Fruit fly (Drosophila melanogaster) whole organism, embryonic: ENCODE results near the gene CG12992.

ENCODE experiments used
- Antp ChIP-seq: fragments of 200-800 bp; sonication (Bioruptor generic); optimal IDR thresholded peaks from 3 replicates; lab custom pipeline; 2016; ENCODE audit warnings: missing biosample characterization, missing genetic modification characterization
- B-H1 ChIP-seq: fragments of 200-800 bp; sonication (Bioruptor generic); IDR thresholded peaks from 3 replicates; pipeline ENCODE4 v1.3.6; 2022; ENCODE audit warnings: missing biosample characterization, missing genetic modification characterization
- Bdp1 ChIP-seq: fragments of 200-800 bp; sonication (Bioruptor generic); optimal IDR thresholded peaks from 3 replicates; lab custom pipeline; 2016; ENCODE audit warnings: missing biosample characterization, missing genetic modification characterization
- CG12659 ChIP-seq: fragments of 200-800 bp; sonication (Bioruptor generic); optimal IDR thresholded peaks from 3 replicates; lab custom pipeline; 2017; ENCODE audit warnings: mild to moderate bottlenecking, missing biosample characterization, missing genetic modification reagents, missing genetic modification characterization
- CG14667 ChIP-seq: fragments of 200-800 bp; sonication (Bioruptor generic); IDR thresholded peaks from 2 replicates; pipeline ENCODE4 v1.3.6; 2022; ENCODE audit warnings: missing biosample characterization, missing genetic modification characterization
- CG15601 ChIP-seq: fragments of 200-800 bp; sonication (Bioruptor generic); optimal IDR thresholded peaks from 3 replicates; lab custom pipeline; 2019; ENCODE audit warnings: missing biosample characterization, mild to moderate bottlenecking, missing genetic modification characterization, moderate library complexity
- CG17359 ChIP-seq: fragments of 200-800 bp; sonication (Bioruptor generic); optimal IDR thresholded peaks from 3 replicates; lab custom pipeline; 2018; ENCODE audit warnings: missing biosample characterization, mild to moderate bottlenecking, missing genetic modification characterization, moderate library complexity
- CG17612 ChIP-seq: fragments of 200-800 bp; sonication (Bioruptor generic); IDR thresholded peaks from 2 replicates; pipeline ENCODE4 v1.3.6; 2022; ENCODE audit warnings: missing biosample characterization, missing genetic modification characterization
- CG1792 ChIP-seq: fragments of 200-800 bp; sonication (Bioruptor generic); optimal IDR thresholded peaks from 2 replicates; lab custom pipeline; 2016; ENCODE audit warnings: missing biosample characterization, missing genetic modification characterization
- CG18764 ChIP-seq: fragments of 200-800 bp; sonication (Bioruptor generic); optimal IDR thresholded peaks from 3 replicates; lab custom pipeline; 2016; ENCODE audit warnings: missing biosample characterization, missing genetic modification characterization
- CG2116 ChIP-seq: fragments of 200-800 bp; sonication (Bioruptor generic); optimal IDR thresholded peaks from 3 replicates; lab custom pipeline; 2018; ENCODE audit warnings: missing biosample characterization, mild to moderate bottlenecking, missing genetic modification characterization
- CG30020 ChIP-seq: fragments of 200-800 bp; optimal IDR thresholded peaks from 2 replicates; lab custom pipeline; 2019; ENCODE audit warnings: missing biosample characterization, mild to moderate bottlenecking, missing genetic modification characterization, moderate library complexity
- CG31224 ChIP-seq: fragments of 200-800 bp; sonication (Bioruptor generic); IDR thresholded peaks from 2 replicates; pipeline ENCODE4 v1.3.6; 2022; ENCODE audit warnings: missing biosample characterization, missing genetic modification characterization
- CG33213 ChIP-seq: fragments of 200-800 bp; sonication (Bioruptor generic); optimal IDR thresholded peaks from 3 replicates; lab custom pipeline; 2016; ENCODE audit warnings: missing biosample characterization, missing genetic modification characterization
- CG4328 ChIP-seq: fragments of 200-800 bp; sonication (Bioruptor generic); optimal IDR thresholded peaks from 3 replicates; lab custom pipeline; 2017; ENCODE audit warnings: missing biosample characterization, missing genetic modification reagents, missing genetic modification characterization
- CG4424 ChIP-seq: fragments of 200-800 bp; sonication (Bioruptor generic); optimal IDR thresholded peaks from 3 replicates; lab custom pipeline; 2016; ENCODE audit warnings: missing biosample characterization, missing genetic modification characterization
- CTCF ChIP-seq: fragments of 200-800 bp; sonication (Bioruptor generic); optimal IDR thresholded peaks from 2 replicates; lab custom pipeline; 2017; ENCODE audit warnings: missing biosample characterization, mild to moderate bottlenecking, missing genetic modification characterization, moderate library complexity
- D19A ChIP-seq: fragments of 200-800 bp; optimal IDR thresholded peaks from 3 replicates; lab custom pipeline; 2019; ENCODE audit warnings: missing biosample characterization, mild to moderate bottlenecking, missing genetic modification characterization, moderate library complexity
- Dip3 ChIP-seq: fragments of 200-800 bp; sonication (Bioruptor generic); optimal IDR thresholded peaks from 3 replicates; lab custom pipeline; 2016; ENCODE audit warnings: missing biosample characterization, missing genetic modification characterization
- Ets65A ChIP-seq: fragments of 200-800 bp; sonication (Bioruptor generic); peaks from one replicate; lab custom pipeline; 2016; ENCODE audit warnings: missing biosample characterization, missing genetic modification characterization
- Ets97D ChIP-seq: fragments of 200-800 bp; sonication (Bioruptor generic); optimal IDR thresholded peaks from 3 replicates; lab custom pipeline; 2016; ENCODE audit warnings: missing biosample characterization, missing genetic modification characterization
- HLH4C ChIP-seq: fragments of 200-800 bp; sonication (Bioruptor generic); IDR thresholded peaks from 3 replicates; pipeline ENCODE4 v1.3.6; 2022; ENCODE audit warnings: missing biosample characterization, missing genetic modification characterization; ENCODE audit not compliant: partially characterized antibody
- HmgD ChIP-seq: fragments of 200-800 bp; sonication (Bioruptor generic); optimal IDR thresholded peaks from 3 replicates; lab custom pipeline; 2016; ENCODE audit warnings: missing biosample characterization, missing genetic modification characterization
- Hsf ChIP-seq: fragments of 200-800 bp; sonication (Bioruptor generic); optimal IDR thresholded peaks from 3 replicates; lab custom pipeline; 2016; ENCODE audit warnings: missing biosample characterization, missing genetic modification characterization
- Nf-YA ChIP-seq: fragments of 200-800 bp; sonication (Bioruptor generic); IDR thresholded peaks from 2 replicates; pipeline ENCODE4 v1.3.6; 2022; ENCODE audit warnings: missing biosample characterization, missing genetic modification characterization
- Oaz ChIP-seq: fragments of 200-800 bp; sonication (Bioruptor generic); IDR thresholded peaks from 2 replicates; pipeline ENCODE4 v1.3.6; 2022; ENCODE audit warnings: missing biosample characterization, missing genetic modification characterization
- Opbp ChIP-seq: fragments of 200-800 bp; sonication (Bioruptor generic); IDR thresholded peaks from 3 replicates; pipeline ENCODE4 v1.3.6; 2022; ENCODE audit warnings: missing biosample characterization, missing genetic modification characterization; ENCODE audit not compliant: partially characterized antibody
- Pdp1 ChIP-seq, 2 experiments: fragments of 200-800 bp; sonication (Bioruptor generic); optimal IDR thresholded peaks; 3 replicates each; lab custom pipeline; 2016; ENCODE audit warnings: missing biosample characterization in 2 of 2, missing genetic modification characterization in 2 of 2, mild to moderate bottlenecking in 1 of 2, moderate library complexity in 1 of 2
- Rx ChIP-seq: fragments of 200-800 bp; sonication (Bioruptor generic); IDR thresholded peaks from 2 replicates; pipeline ENCODE4 v1.3.6; 2022; ENCODE audit warnings: missing biosample characterization, missing genetic modification characterization
- Stat92E ChIP-seq, 3 experiments: fragments of >200 bp in 2 of 3; fragments of 200-800 bp in 1 of 3; sonication (Bioruptor generic) in 1 of 3; optimal IDR thresholded peaks; 2 replicates each; lab custom pipeline; 2017 to 2019; ENCODE audit warnings: missing biosample characterization in 3 of 3, missing genetic modification characterization in 3 of 3, mild to moderate bottlenecking in 1 of 3, moderate library complexity in 1 of 3
- YL-1 ChIP-seq: fragments of 200-800 bp; sonication (Bioruptor generic); optimal IDR thresholded peaks from 3 replicates; lab custom pipeline; 2017; ENCODE audit warnings: missing biosample characterization, mild to moderate bottlenecking, missing genetic modification characterization
- al ChIP-seq: fragments of 200-800 bp; sonication (Bioruptor generic); IDR thresholded peaks from 2 replicates; pipeline ENCODE4 v1.3.6; 2022; ENCODE audit warnings: missing biosample characterization, missing genetic modification characterization
- aop ChIP-seq: fragments of 200-800 bp; sonication (Bioruptor generic); IDR thresholded peaks from 2 replicates; pipeline ENCODE4 v1.3.6; 2022; ENCODE audit warnings: missing biosample characterization, missing genetic modification characterization
- da ChIP-seq: fragments of 200-800 bp; sonication (Bioruptor generic); optimal IDR thresholded peaks from 2 replicates; lab custom pipeline; 2016; ENCODE audit warnings: missing biosample characterization, missing genetic modification characterization
- dpn ChIP-seq, 2 experiments: fragments of 200-800 bp; sonication (Bioruptor generic); optimal IDR thresholded peaks; 3 replicates each; lab custom pipeline; 2016; ENCODE audit warnings: missing biosample characterization in 2 of 2, missing genetic modification characterization in 2 of 2
- gem ChIP-seq: fragments of 200-800 bp; sonication (Bioruptor generic); optimal IDR thresholded peaks from 2 replicates; lab custom pipeline; 2019; ENCODE audit warnings: missing biosample characterization, mild to moderate bottlenecking, missing genetic modification characterization, moderate library complexity
- grn ChIP-seq: fragments of 200-800 bp; sonication (Bioruptor generic); optimal IDR thresholded peaks from 3 replicates; lab custom pipeline; 2017; ENCODE audit warnings: missing biosample characterization, missing genetic modification characterization
- gsb-n ChIP-seq: fragments of 200-800 bp; sonication (Bioruptor generic); optimal IDR thresholded peaks from 3 replicates; lab custom pipeline; 2018; ENCODE audit warnings: missing biosample characterization, mild to moderate bottlenecking, missing genetic modification characterization
- hb ChIP-seq: fragments of 200-800 bp; sonication (Bioruptor generic); IDR thresholded peaks from 3 replicates; pipeline ENCODE4 v1.3.6; 2022; ENCODE audit warnings: missing biosample characterization, missing genetic modification characterization; ENCODE audit not compliant: partially characterized antibody
- kah ChIP-seq: fragments of 200-800 bp; sonication (Bioruptor generic); optimal IDR thresholded peaks from 2 replicates; lab custom pipeline; 2018; ENCODE audit warnings: missing biosample characterization, mild to moderate bottlenecking, missing genetic modification characterization
- ken ChIP-seq: fragments of 200-800 bp; sonication (Bioruptor generic); IDR thresholded peaks from 3 replicates; pipeline ENCODE4 v1.3.6; 2022; ENCODE audit warnings: missing biosample characterization, missing genetic modification characterization
- knrl ChIP-seq: fragments of 200-800 bp; sonication (Bioruptor generic); IDR thresholded peaks from 3 replicates; pipeline ENCODE4 v1.3.6; 2022; ENCODE audit warnings: missing biosample characterization, missing genetic modification characterization; ENCODE audit not compliant: partially characterized antibody
- mld ChIP-seq: fragments of 200-800 bp; sonication (Bioruptor generic); IDR thresholded peaks from 3 replicates; pipeline ENCODE4 v1.3.6; 2022; ENCODE audit warnings: missing biosample characterization, missing genetic modification characterization; ENCODE audit not compliant: partially characterized antibody
- oc ChIP-seq: fragments of 200-800 bp; sonication (Bioruptor generic); optimal IDR thresholded peaks from 2 replicates; lab custom pipeline; 2018; ENCODE audit warnings: missing biosample characterization, mild to moderate bottlenecking, missing genetic modification characterization, moderate library complexity
- prd ChIP-seq, 3 experiments: fragments of >200 bp in 2 of 3; fragments of 200-800 bp in 1 of 3; sonication (Bioruptor generic) in 1 of 3; optimal IDR thresholded peaks in 2 of 3; IDR thresholded peaks in 1 of 3; 2 replicates in 2 of 3; 3 replicates in 1 of 3; pipeline versions ENCODE4 v1.3.6 to Lab custom; 2017 to 2022; ENCODE audit warnings: missing biosample characterization in 1 of 3, missing genetic modification characterization in 1 of 3
- sens ChIP-seq: fragments of 200-800 bp; sonication (Bioruptor generic); peaks from one replicate; lab custom pipeline; 2016; ENCODE audit warnings: missing biosample characterization, missing genetic modification characterization
- slp2 ChIP-seq: fragments of 200-800 bp; sonication (Bioruptor generic); optimal IDR thresholded peaks from 2 replicates; lab custom pipeline; 2016; ENCODE audit warnings: missing biosample characterization, missing genetic modification characterization
- tio ChIP-seq: fragments of 200-800 bp; sonication (Bioruptor generic); optimal IDR thresholded peaks from 2 replicates; lab custom pipeline; 2017; ENCODE audit warnings: missing biosample characterization, missing genetic modification characterization, inconsistent platforms
- trem ChIP-seq: fragments of 200-800 bp; optimal IDR thresholded peaks from 3 replicates; lab custom pipeline; 2019; ENCODE audit warnings: missing biosample characterization, mild to moderate bottlenecking, missing genetic modification characterization, moderate library complexity
- ttk ChIP-seq: fragments of 200-800 bp; sonication (Bioruptor generic); IDR thresholded peaks from 2 replicates; pipeline ENCODE4 v2.1.2; 2022; ENCODE audit warnings: missing biosample characterization, missing genetic modification characterization
- yki ChIP-seq: fragments of >200 bp; optimal IDR thresholded peaks from 3 replicates; lab custom pipeline; 2018

CG12992 gene

DNA sequence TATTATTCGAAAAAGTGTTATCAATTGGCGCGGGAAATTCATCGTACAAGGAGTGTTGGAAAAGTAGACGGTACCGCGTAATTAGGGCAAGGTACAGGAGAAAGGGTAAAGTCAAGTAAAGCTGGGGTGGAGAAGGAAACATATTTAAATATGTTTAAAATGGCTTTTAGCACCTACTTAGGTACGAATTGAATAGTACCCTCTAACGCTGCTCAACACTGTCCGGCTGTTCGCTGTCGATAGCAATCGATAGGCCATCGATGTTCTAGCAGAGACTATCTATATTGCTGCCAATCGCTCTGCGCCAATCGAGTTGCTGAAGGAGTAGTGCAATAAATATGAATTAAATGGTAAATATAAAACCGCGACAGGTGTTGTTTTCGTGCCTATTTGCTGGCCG is 10.7 kb downstream of the CG12992 start, which contains the start of gene X11L (continued):
- TF ChIP-seq CG17612 (GFP tag; lab: Robert Waterston, UW) (peak; percentile 69), CG17359 (tag; lab: Kevin White, UChicago) (peak; percentile 38), CG15601 (tag; lab: Kevin White, UChicago) (no peak), CG4328 (no peak), HmgD (peak; percentile 12), CG2116 (GFP tag; lab: Kevin White, UChicago) (peak; percentile 84), dpn (GFP tag; optimal IDR thresholded peaks at IDR 0.05; lab: Kevin White, UChicago) (peak; percentile 76 to 77), Stat92E (GFP tag; optimal IDR thresholded peaks at IDR 0.05; lab: Kevin White, UChicago) (no peak), mld (GFP tag; lab: Robert Waterston, UW) (peak; percentile 75; the same call in 1 of the 3 replicates), CG18764 (GFP tag; lab: Kevin White, UChicago) (peak; percentile 64), sens (GFP tag; lab: Kevin White, UChicago) (peak; percentile 94), YL-1 (GFP tag; lab: Kevin White, UChicago) (peak; percentile 70), Rx (GFP tag; lab: Robert Waterston, UW) (peak; percentile 59; the same call in 1 of the 2 replicates), grn (GFP tag; lab: Kevin White, UChicago) (no peak), aop (GFP tag; lab: Robert Waterston, UW) (0 out of 2 replicates have a peak, but pooled peaks have one; percentile 40), Antp (GFP tag; lab: Kevin White, UChicago) (peak; percentile 75), gsb-n (no peak), Ets97D (GFP tag; lab: Kevin White, UChicago) (peak; percentile 82), Dip3 (GFP tag; lab: Kevin White, UChicago) (peak; percentile 74), B-H1 (peak; percentile 27; the same call in 2 of the 3 replicates), knrl (GFP tag; lab: Robert Waterston, UW) (peak; percentile 88), prd (optimal IDR thresholded peaks at IDR 0.05; lab: Kevin White, UChicago) (no peak), prd (GFP tag; IDR thresholded peaks at IDR 0.05; lab: Robert Waterston, UW) (peak; percentile 76), hb (GFP tag; lab: Robert Waterston, UW) (peak; percentile 85), CG1792 (GFP tag; lab: Kevin White, UChicago) (peak; percentile 56), CG4424 (peak; percentile 63), oc (tag; lab: Kevin White, UChicago) (no peak), tio (GFP tag; lab: Kevin White, UChicago) (no peak), Nf-YA (GFP tag; lab: Robert Waterston, UW) (0 out of 2 replicates have a peak, but pooled peaks have one; percentile 34), ttk (GFP tag; lab: Robert Waterston, UW) (0 out of 2 replicates have a peak, but pooled peaks have one; percentile 27), Hsf (GFP tag; lab: Kevin White, UChicago) (peak; percentile 77), da (GFP tag; lab: Kevin White, UChicago) (no peak), Pdp1 (GFP tag; optimal IDR thresholded peaks at IDR 0.05; lab: Kevin White, UChicago) (peak; percentile 65 to 75), ken (peak; percentile 79; the same call in 2 of the 3 replicates), slp2 (peak; percentile 54), yki (no peak), CG31224 (GFP tag; lab: Robert Waterston, UW) (0 out of 2 replicates have a peak, but pooled peaks have one; percentile 11), CG33213 (GFP tag; lab: Kevin White, UChicago) (peak; percentile 76), D19A (peak; percentile 33), Bdp1 (GFP tag; lab: Kevin White, UChicago) (peak; percentile 70), HLH4C (GFP tag; lab: Robert Waterston, UW) (peak; percentile 90), gem (tag; lab: Kevin White, UChicago) (no peak), trem (peak; percentile 47), CG30020 (tag; lab: Kevin White, UChicago) (peak; percentile 25), kah (no peak), CTCF (GFP tag; lab: Kevin White, UChicago) (peak; percentile 18), al (GFP tag; lab: Robert Waterston, UW) (peak; percentile 52), CG12659 (GFP tag; lab: Kevin White, UChicago) (peak; percentile 76), Ets65A (GFP tag; lab: Kevin White, UChicago) (peak; percentile 98), Opbp (GFP tag; lab: Robert Waterston, UW) (peak; percentile 91), CG14667 (GFP tag; lab: Robert Waterston, UW) (0 out of 2 replicates have a peak, but pooled peaks have one; percentile 14), Oaz (GFP tag; lab: Robert Waterston, UW) (peak; percentile 10; the same call in 1 of the 2 replicates)
